Worm (Caenorhabditis elegans): ENCODE results near the gene Y105C5A.1272.

- TF ChIP-seq cog-1 (tag; optimal IDR thresholded peaks at IDR 0.05) = no peak
- no peak for TF ChIP-seq ztf-23 (GFP tag; IDR thresholded peaks at IDR 0.05)
- TF ChIP-seq ref-1 (GFP tag; conservative IDR thresholded peaks at IDR 0.05) = no peak
- TF ChIP-seq klf-2 (GFP tag; conservative IDR thresholded peaks at IDR 0.05) = no peak
- no peak for TF ChIP-seq T22C8.4 (GFP tag; IDR thresholded peaks at IDR 0.05)
- TF ChIP-seq tab-1 (GFP tag; IDR thresholded peaks at IDR 0.05) = no peak
- no peak for TF ChIP-seq flt-1 (GFP tag; IDR thresholded peaks at IDR 0.05)
- TF ChIP-seq ztf-29 (GFP tag; IDR thresholded peaks at IDR 0.05) = no peak
- TF ChIP-seq med-1 (GFP tag; optimal IDR thresholded peaks at IDR 0.05; ENCODE audit: insufficient read depth) = no peak
Measured at ce11 chrIV:15693268-15693667, 46.5 kb downstream of the Y105C5A.1272 start.
